Worm (Caenorhabditis elegans): ENCODE data around the gene rpia-1.

ce11 chrIII:7141285-7141715 lies 18.4 kb downstream of the rpia-1 start:
- TF ChIP-seq snpc-4 (tag; optimal IDR thresholded peaks at IDR 0.05) (no peak), zip-8 (tag; optimal IDR thresholded peaks at IDR 0.05) (no peak), lin-13 (tag; optimal IDR thresholded peaks at IDR 0.05) (no peak), pha-4 (tag; optimal IDR thresholded peaks at IDR 0.05) (no peak), flh-1 (GFP tag; optimal IDR thresholded peaks at IDR 0.05) (no peak), unc-39 (tag; optimal IDR thresholded peaks at IDR 0.05) (no peak), blmp-1 (tag; optimal IDR thresholded peaks at IDR 0.05) (no peak), elt-1 (tag; optimal IDR thresholded peaks at IDR 0.05; ENCODE audit: borderline replicate concordance, insufficient read depth) (no peak), ces-1 (GFP tag; optimal IDR thresholded peaks at IDR 0.05) (no peak)
